Worm (Caenorhabditis elegans): ENCODE results near the gene unc-24.

- no peak for TF ChIP-seq ztf-1 (GFP tag; conservative IDR thresholded peaks at IDR 0.05)
- no peak for TF ChIP-seq nhr-23 (tag; optimal IDR thresholded peaks at IDR 0.05)
- TF ChIP-seq fos-1 (tag; optimal IDR thresholded peaks at IDR 0.05), result no peak
- no peak for TF ChIP-seq nhr-21 (tag; optimal IDR thresholded peaks at IDR 0.05)
- no peak for TF ChIP-seq mdl-1 (tag; optimal IDR thresholded peaks at IDR 0.05)
- TF ChIP-seq nhr-6 (tag; optimal IDR thresholded peaks at IDR 0.05), result no peak
- TF ChIP-seq snpc-4 (tag; optimal IDR thresholded peaks at IDR 0.05), result no peak
These were observed 34.2 kb downstream of the unc-24 start, which contains the start of gene C26B2.8 for ce11 chrIV:8013849-8014248.

Measured in whole organism, L2 larva.